Worm (Caenorhabditis elegans) whole organism, young adult: ENCODE measurements around the gene srw-67.

Source experiments
- F37B4.10 ChIP-seq: fragments of 200-800 bp; sonication (Bioruptor generic); IDR thresholded peaks from 2 replicates; pipeline ENCODE4 v1.3.6; 2022; ENCODE audit warnings: missing genetic modification characterization, missing compliant biosample characterization
- T07F8.4 ChIP-seq: sonication (generic microtip); optimal IDR thresholded peaks from 2 replicates; lab custom pipeline; 2016; ENCODE audit warnings: mild to moderate bottlenecking, missing genetic modification characterization, moderate library complexity, missing compliant biosample characterization
- Y53G8AR.9 ChIP-seq: fragments of 200-800 bp; sonication (Bioruptor generic); conservative IDR thresholded peaks from 2 replicates; pipeline ENCODE4 v1.3.6; 2022; ENCODE audit warnings: missing genetic modification reagents, missing genetic modification characterization, missing compliant biosample characterization
- Y79H2A.3 ChIP-seq: fragments of 200-800 bp; sonication (Bioruptor generic); conservative IDR thresholded peaks from 2 replicates; pipeline ENCODE4 v1.3.6; 2022; ENCODE audit warnings: missing genetic modification reagents, missing genetic modification characterization, missing compliant biosample characterization
- Y95B8A.8 ChIP-seq: fragments of 200-800 bp; sonication (Bioruptor generic); IDR thresholded peaks from 2 replicates; pipeline ENCODE4 v1.3.6; 2022; ENCODE audit warnings: missing genetic modification reagents, missing genetic modification characterization, missing compliant biosample characterization
- efl-1 ChIP-seq: fragments of 150-350 bp; optimal IDR thresholded peaks from 2 replicates; lab custom pipeline; 2014; ENCODE audit warnings: missing biosample characterization, missing genetic modification reagents, missing genetic modification characterization
- lin-35 ChIP-seq, 3 experiments: fragments of 150-350 bp in 2 of 3; sonication (generic microtip) in 1 of 3; optimal IDR thresholded peaks; 2 replicates each; lab custom pipeline; 2014 to 2018; ENCODE audit warnings: missing biosample characterization in 3 of 3, missing genetic modification characterization in 3 of 3, missing genetic modification reagents in 3 of 3
- madf-10 ChIP-seq: sonication (generic microtip); optimal IDR thresholded peaks from 2 replicates; lab custom pipeline; 2016; ENCODE audit warnings: mild to moderate bottlenecking, missing genetic modification characterization, missing compliant biosample characterization
- mel-28 ChIP-seq: sonication (generic microtip); optimal IDR thresholded peaks from 2 replicates; lab custom pipeline; 2016; ENCODE audit warnings: borderline replicate concordance, mild to moderate bottlenecking, missing genetic modification characterization, missing compliant biosample characterization
- nfya-1 ChIP-seq: sonication (generic microtip); optimal IDR thresholded peaks from 2 replicates; lab custom pipeline; 2017; ENCODE audit warnings: antibody characterized with exemption, missing compliant biosample characterization, missing genetic modification characterization, borderline replicate concordance; ENCODE audit not compliant: insufficient read depth
- repo-1 ChIP-seq: sonication (generic microtip); optimal IDR thresholded peaks from 2 replicates; lab custom pipeline; 2017; ENCODE audit warnings: mild to moderate bottlenecking, missing genetic modification characterization, missing compliant biosample characterization
- unc-130 ChIP-seq: sonication (generic microtip); optimal IDR thresholded peaks from 2 replicates; lab custom pipeline; 2016; ENCODE audit warnings: missing genetic modification reagents, missing genetic modification characterization, missing compliant biosample characterization
- unc-62 ChIP-seq: fragments of 150-350 bp; optimal IDR thresholded peaks from 2 replicates; lab custom pipeline; 2014; ENCODE audit warnings: missing biosample characterization, missing genetic modification reagents, missing genetic modification characterization

ce11 chrV:7455008-7455407 is 37.5 kb downstream of the srw-67 start, which contains the start of gene F25E5.2:
- TF ChIP-seq mel-28 (tag; lab: Kevin White, UChicago) (no peak), T07F8.4 (no peak), unc-62 (GFP tag; lab: Kevin White, UChicago) (no peak), Y79H2A.3 (GFP tag; lab: Robert Waterston, UW) (no peak), unc-130 (no peak), efl-1 (GFP tag; lab: Kevin White, UChicago) (no peak), repo-1 (tag; lab: Kevin White, UChicago) (no peak), F37B4.10 (GFP tag; lab: Robert Waterston, UW) (no peak), lin-35 (GFP tag; optimal IDR thresholded peaks at IDR 0.05; lab: Kevin White, UChicago) (no peak), madf-10 (no peak), Y53G8AR.9 (GFP tag; lab: Robert Waterston, UW) (no peak), nfya-1 (tag; lab: Kevin White, UChicago) (no peak), Y95B8A.8 (GFP tag; lab: Robert Waterston, UW) (no peak)
